Fruit fly (Drosophila melanogaster) whole organism: Measurements from ENCODE around the gene eIF4E1.

Experiments
- CG8478 ChIP-seq: fragments of >200 bp; optimal IDR thresholded peaks from 2 replicates; lab custom pipeline; 2018; ENCODE audit warnings: inconsistent platforms
- Dll ChIP-seq: fragments of >200 bp; optimal IDR thresholded peaks from 2 replicates; lab custom pipeline; 2017
- EcR ChIP-seq, 2 experiments: fragments of >200 bp; optimal IDR thresholded peaks; 2 replicates each; lab custom pipeline; 2017; ENCODE audit warnings: missing biosample characterization in 2 of 2, missing genetic modification characterization in 2 of 2, missing genetic modification reagents in 2 of 2
- pan ChIP-seq: fragments of >200 bp; optimal IDR thresholded peaks from 2 replicates; lab custom pipeline; 2017
- psq ChIP-seq: fragments of >200 bp; optimal IDR thresholded peaks from 2 replicates; lab custom pipeline; 2017
- usp ChIP-seq: fragments of >200 bp; optimal IDR thresholded peaks from 2 replicates; lab custom pipeline; 2017; ENCODE audit warnings: missing biosample characterization, missing genetic modification characterization, mixed read lengths

- TF ChIP-seq pan (lab: Kevin White, UChicago) = no peak
- no peak for TF ChIP-seq usp (GFP tag; lab: Kevin White, UChicago)
- TF ChIP-seq EcR (GFP tag; optimal IDR thresholded peaks at IDR 0.05; lab: Kevin White, UChicago) = no peak
- TF ChIP-seq Dll (lab: Kevin White, UChicago) = peak; percentile 20
- no peak for TF ChIP-seq psq
- TF ChIP-seq CG8478 (lab: Kevin White, UChicago) = no peak
Observed at dm6 chr3L:9379484-9380343, 22.5 kb downstream of the eIF4E1 start, which contains the start of gene Hsp67Ba.
